Worm (Caenorhabditis elegans) whole organism, midembryonic: Measurements from ENCODE around the gene C31G12.1.

Source experiments
- flt-1 ChIP-seq: fragments of 200-800 bp; sonication (Bioruptor generic); IDR thresholded peaks from 2 replicates; pipeline ENCODE4 v1.3.6; 2022; ENCODE audit warnings: missing genetic modification characterization, missing compliant biosample characterization
- tab-1 ChIP-seq: fragments of 200-800 bp; sonication (Bioruptor generic); IDR thresholded peaks from 2 replicates; pipeline ENCODE4 v1.3.6; 2022; ENCODE audit warnings: missing genetic modification characterization, missing compliant biosample characterization
- ztf-29 ChIP-seq: fragments of 200-800 bp; sonication (Bioruptor generic); IDR thresholded peaks from 2 replicates; pipeline ENCODE4 v1.3.6; 2022; ENCODE audit warnings: missing genetic modification reagents, missing genetic modification characterization, missing compliant biosample characterization

- no peak for TF ChIP-seq flt-1
- no peak for TF ChIP-seq ztf-29
- no peak for TF ChIP-seq tab-1
These were observed 45.4 kb upstream of the C31G12.1 start, which contains the start of gene Y37H2A.7 for ce11 chrV:18134378-18134777.
